Worm (Caenorhabditis elegans): ENCODE results near the gene F02D10.6.
A peak's percentile ranks its signal among the peaks of the same experiment; 100 is the strongest.

The F02D10.6 gene

DNA sequence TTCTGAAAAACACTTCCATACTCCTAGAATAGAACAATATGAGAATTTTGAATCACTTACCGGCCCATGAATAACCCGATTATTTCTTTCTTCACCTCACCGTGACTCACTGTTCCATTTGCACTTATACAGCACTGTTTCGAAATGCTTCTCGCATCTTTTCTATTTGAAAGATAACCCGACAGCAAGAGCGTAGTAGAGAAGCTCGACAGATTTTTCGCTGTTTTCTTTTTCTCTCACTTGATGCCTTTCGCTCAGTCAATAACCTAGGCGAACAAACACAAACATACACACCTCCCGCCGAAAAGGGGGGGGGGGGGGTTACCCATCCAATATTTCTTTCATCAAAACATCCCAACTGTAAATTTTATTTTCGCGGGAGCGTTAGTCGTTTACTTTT, 50.2 kb downstream of the F02D10.6 start (continued):
- TF ChIP-seq unc-39 (tag; optimal IDR thresholded peaks at IDR 0.05) (no peak), ceh-16 (tag; optimal IDR thresholded peaks at IDR 0.05) (no peak), gmeb-1 (tag; optimal IDR thresholded peaks at IDR 0.05) (peak; percentile 0), sma-3 (GFP tag; optimal IDR thresholded peaks at IDR 0.05) (peak; percentile 22), R02D3.7 (tag; optimal IDR thresholded peaks at IDR 0.05) (no peak), aly-2 (tag; optimal IDR thresholded peaks at IDR 0.05) (no peak)
